Fruit fly (Drosophila melanogaster) whole organism, embryonic: ENCODE data around the gene CG32032.

Experiments used
- Adf1 ChIP-seq: fragments of 200-800 bp; sonication (Bioruptor generic); IDR thresholded peaks from 2 replicates; pipeline ENCODE4 v1.3.6; 2022; ENCODE audit warnings: missing biosample characterization, missing genetic modification characterization
- Bgb ChIP-seq: fragments of 200-800 bp; sonication (Bioruptor generic); IDR thresholded peaks from 2 replicates; pipeline ENCODE4 v1.3.6; 2022; ENCODE audit warnings: missing biosample characterization, missing genetic modification characterization; ENCODE audit not compliant: partially characterized antibody
- CG10543 ChIP-seq: fragments of 200-800 bp; sonication (Bioruptor generic); optimal IDR thresholded peaks from 3 replicates; lab custom pipeline; 2017; ENCODE audit warnings: missing biosample characterization, mild to moderate bottlenecking, missing genetic modification characterization, moderate library complexity
- CG11504 ChIP-seq: fragments of 200-800 bp; sonication (Bioruptor generic); optimal IDR thresholded peaks from 3 replicates; lab custom pipeline; 2019; ENCODE audit warnings: missing biosample characterization, mild to moderate bottlenecking, missing genetic modification characterization, moderate library complexity
- CG11695 ChIP-seq: fragments of 200-800 bp; sonication (Bioruptor generic); IDR thresholded peaks from 3 replicates; pipeline ENCODE4 v1.3.6; 2022; ENCODE audit warnings: missing biosample characterization, missing genetic modification characterization
- CG13894 ChIP-seq: fragments of 200-800 bp; sonication (Bioruptor generic); optimal IDR thresholded peaks from 3 replicates; lab custom pipeline; 2018; ENCODE audit warnings: missing biosample characterization, mild to moderate bottlenecking, missing genetic modification characterization, moderate library complexity
- CG16813 ChIP-seq: fragments of 200-800 bp; sonication (Bioruptor generic); IDR thresholded peaks from 3 replicates; pipeline ENCODE4 v1.3.6; 2022; ENCODE audit warnings: missing biosample characterization, missing genetic modification characterization; ENCODE audit not compliant: partially characterized antibody
- CG17186 ChIP-seq: fragments of 200-800 bp; sonication (Bioruptor generic); optimal IDR thresholded peaks from 3 replicates; lab custom pipeline; 2017; ENCODE audit warnings: missing biosample characterization, missing genetic modification reagents, missing genetic modification characterization
- CG32767 ChIP-seq: fragments of 200-800 bp; sonication (Bioruptor generic); IDR thresholded peaks from 2 replicates; pipeline ENCODE4 v1.3.6; 2022; ENCODE audit warnings: missing biosample characterization, missing genetic modification characterization
- CG4328 ChIP-seq: fragments of 200-800 bp; sonication (Bioruptor generic); optimal IDR thresholded peaks from 3 replicates; lab custom pipeline; 2017; ENCODE audit warnings: missing biosample characterization, missing genetic modification reagents, missing genetic modification characterization
- CG4360 ChIP-seq: fragments of 200-800 bp; sonication (Bioruptor generic); IDR thresholded peaks from 2 replicates; pipeline ENCODE4 v1.3.6; 2022; ENCODE audit warnings: missing biosample characterization, missing genetic modification characterization
- CG4617 ChIP-seq: fragments of 200-800 bp; sonication (Bioruptor generic); optimal IDR thresholded peaks from 3 replicates; lab custom pipeline; 2016; ENCODE audit warnings: missing biosample characterization, missing genetic modification characterization, borderline replicate concordance
- CG5953 ChIP-seq: fragments of 200-800 bp; sonication (Bioruptor generic); IDR thresholded peaks from 2 replicates; pipeline ENCODE4 v1.3.6; 2022; ENCODE audit warnings: missing biosample characterization, missing genetic modification characterization
- CG7357 ChIP-seq: fragments of 200-800 bp; sonication (Bioruptor generic); IDR thresholded peaks from 3 replicates; pipeline ENCODE4 v1.3.6; 2022; ENCODE audit warnings: missing biosample characterization, missing genetic modification characterization
- D ChIP-seq, 2 experiments: fragments of 200-800 bp in 1 of 2; fragments of >200 bp in 1 of 2; sonication (Bioruptor generic) in 1 of 2; optimal IDR thresholded peaks; 2 replicates in 1 of 2; 3 replicates in 1 of 2; lab custom pipeline; 2017; ENCODE audit warnings: mild to moderate bottlenecking in 1 of 2, missing biosample characterization in 1 of 2, missing genetic modification characterization in 1 of 2, missing genetic modification reagents in 1 of 2
- Deaf1 ChIP-seq: fragments of 200-800 bp; optimal IDR thresholded peaks from 3 replicates; lab custom pipeline; 2019; ENCODE audit warnings: missing biosample characterization, mild to moderate bottlenecking, missing genetic modification characterization, moderate library complexity
- Dfd ChIP-seq, 2 experiments: fragments of >200 bp; optimal IDR thresholded peaks; 2 replicates each; lab custom pipeline; 2017; ENCODE audit warnings: missing biosample characterization in 2 of 2, missing genetic modification characterization in 2 of 2
- Dref ChIP-seq: fragments of 200-800 bp; sonication (Bioruptor generic); IDR thresholded peaks from 2 replicates; pipeline ENCODE4 v1.3.6; 2022; ENCODE audit warnings: missing biosample characterization, missing genetic modification characterization
- Drgx ChIP-seq: fragments of 200-800 bp; sonication (Bioruptor generic); IDR thresholded peaks from 2 replicates; pipeline ENCODE4 v1.3.6; 2022; ENCODE audit warnings: missing biosample characterization, missing genetic modification characterization
- Eip74EF ChIP-seq, 2 experiments: fragments of 200-800 bp in 1 of 2; fragments of >200 bp in 1 of 2; sonication (Bioruptor generic) in 1 of 2; optimal IDR thresholded peaks; 2 replicates each; lab custom pipeline; 2017 to 2019; ENCODE audit warnings: missing biosample characterization in 2 of 2, missing genetic modification characterization in 2 of 2, mild to moderate bottlenecking in 1 of 2, moderate library complexity in 1 of 2
- Ets65A ChIP-seq: fragments of 200-800 bp; sonication (Bioruptor generic); peaks from one replicate; lab custom pipeline; 2016; ENCODE audit warnings: missing biosample characterization, missing genetic modification characterization
- Hey ChIP-seq: fragments of 200-800 bp; sonication (Bioruptor generic); optimal IDR thresholded peaks from 3 replicates; lab custom pipeline; 2018; ENCODE audit warnings: missing biosample characterization, mild to moderate bottlenecking, missing genetic modification characterization
- HmgZ ChIP-seq: fragments of 200-800 bp; sonication (Bioruptor generic); optimal IDR thresholded peaks from 2 replicates; lab custom pipeline; 2018; ENCODE audit warnings: missing biosample characterization, mild to moderate bottlenecking, missing genetic modification characterization
- MBD-R2 ChIP-seq: fragments of 200-800 bp; sonication (Bioruptor generic); IDR thresholded peaks from 2 replicates; pipeline ENCODE4 v1.3.6; 2022; ENCODE audit warnings: missing biosample characterization, missing genetic modification characterization
- Med ChIP-seq: fragments of 200-800 bp; sonication (Bioruptor generic); peaks from one replicate; lab custom pipeline; 2016; ENCODE audit warnings: missing biosample characterization, missing genetic modification characterization, mild to moderate bottlenecking, inconsistent platforms, moderate library complexity
- Pdp1 ChIP-seq, 2 experiments: fragments of 200-800 bp; sonication (Bioruptor generic); optimal IDR thresholded peaks; 3 replicates each; lab custom pipeline; 2016; ENCODE audit warnings: missing biosample characterization in 2 of 2, missing genetic modification characterization in 2 of 2, mild to moderate bottlenecking in 1 of 2, moderate library complexity in 1 of 2
- Rfx ChIP-seq: fragments of 200-800 bp; sonication (Bioruptor generic); IDR thresholded peaks from 2 replicates; pipeline ENCODE4 v1.3.6; 2022; ENCODE audit warnings: missing biosample characterization, missing genetic modification characterization
- Xrp1 ChIP-seq: fragments of 200-800 bp; sonication (Bioruptor generic); IDR thresholded peaks from 2 replicates; pipeline ENCODE4 v1.3.6; 2022; ENCODE audit warnings: missing biosample characterization, missing genetic modification characterization
- abd-A ChIP-seq: fragments of 200-800 bp; sonication (Bioruptor generic); optimal IDR thresholded peaks from 3 replicates; lab custom pipeline; 2019; ENCODE audit warnings: missing biosample characterization, mild to moderate bottlenecking, missing genetic modification characterization, moderate library complexity
- crol ChIP-seq: fragments of 200-800 bp; sonication (Bioruptor generic); IDR thresholded peaks from 2 replicates; pipeline ENCODE4 v1.3.6; 2022; ENCODE audit warnings: missing biosample characterization, missing genetic modification characterization
- da ChIP-seq: fragments of 200-800 bp; sonication (Bioruptor generic); optimal IDR thresholded peaks from 2 replicates; lab custom pipeline; 2016; ENCODE audit warnings: missing biosample characterization, missing genetic modification characterization
- dati ChIP-seq: fragments of 200-800 bp; sonication (Bioruptor generic); IDR thresholded peaks from 2 replicates; pipeline ENCODE4 v1.3.6; 2022; ENCODE audit warnings: missing biosample characterization, missing genetic modification characterization
- ewg ChIP-seq: fragments of 200-800 bp; sonication (Bioruptor generic); optimal IDR thresholded peaks from 3 replicates; lab custom pipeline; 2017; ENCODE audit warnings: mild to moderate bottlenecking, missing biosample characterization, missing genetic modification reagents, missing genetic modification characterization
- ftz-f1 ChIP-seq: fragments of 200-800 bp; sonication (Bioruptor generic); optimal IDR thresholded peaks from 2 replicates; lab custom pipeline; 2016; ENCODE audit warnings: missing biosample characterization, missing genetic modification characterization
- gsb ChIP-seq: fragments of 200-800 bp; sonication (Bioruptor generic); IDR thresholded peaks from 2 replicates; pipeline ENCODE4 v1.3.6; 2022; ENCODE audit warnings: missing biosample characterization, missing genetic modification characterization
- gsb-n ChIP-seq: fragments of 200-800 bp; sonication (Bioruptor generic); optimal IDR thresholded peaks from 3 replicates; lab custom pipeline; 2018; ENCODE audit warnings: missing biosample characterization, mild to moderate bottlenecking, missing genetic modification characterization
- lab ChIP-seq: fragments of 200-800 bp; sonication (Bioruptor generic); optimal IDR thresholded peaks from 3 replicates; lab custom pipeline; 2017; ENCODE audit warnings: missing biosample characterization, missing genetic modification characterization, mild to moderate bottlenecking, moderate library complexity, missing genetic modification reagents
- nerfin-1 ChIP-seq: fragments of 200-800 bp; sonication (Bioruptor generic); optimal IDR thresholded peaks from 3 replicates; lab custom pipeline; 2019; ENCODE audit warnings: missing biosample characterization, mild to moderate bottlenecking, missing genetic modification characterization, moderate library complexity
- pros ChIP-seq: fragments of 200-800 bp; sonication (Bioruptor generic); optimal IDR thresholded peaks from 3 replicates; lab custom pipeline; 2019; ENCODE audit warnings: missing biosample characterization, mild to moderate bottlenecking, missing genetic modification characterization, moderate library complexity
- rib ChIP-seq: fragments of 200-800 bp; sonication (Bioruptor generic); IDR thresholded peaks from 2 replicates; pipeline ENCODE4 v1.3.6; 2022; ENCODE audit warnings: missing biosample characterization, missing genetic modification characterization
- scrt ChIP-seq: fragments of 200-800 bp; sonication (Bioruptor generic); optimal IDR thresholded peaks from 2 replicates; lab custom pipeline; 2018; ENCODE audit warnings: missing biosample characterization, mild to moderate bottlenecking, missing genetic modification characterization, moderate library complexity
- sens ChIP-seq: fragments of 200-800 bp; sonication (Bioruptor generic); peaks from one replicate; lab custom pipeline; 2016; ENCODE audit warnings: missing biosample characterization, missing genetic modification characterization
- seq ChIP-seq: fragments of 200-800 bp; sonication (Bioruptor generic); IDR thresholded peaks from 2 replicates; pipeline ENCODE4 v1.3.6; 2022; ENCODE audit warnings: missing biosample characterization, missing genetic modification characterization
- shn ChIP-seq: fragments of 200-800 bp; sonication (Bioruptor generic); optimal IDR thresholded peaks from 3 replicates; lab custom pipeline; 2016; ENCODE audit warnings: missing biosample characterization, missing genetic modification characterization
- tio ChIP-seq: fragments of 200-800 bp; sonication (Bioruptor generic); optimal IDR thresholded peaks from 2 replicates; lab custom pipeline; 2017; ENCODE audit warnings: missing biosample characterization, missing genetic modification characterization, inconsistent platforms
- tll ChIP-seq, 2 experiments: fragments of 200-800 bp in 1 of 2; fragments of >200 bp in 1 of 2; sonication (Bioruptor generic) in 1 of 2; optimal IDR thresholded peaks; 2 replicates each; lab custom pipeline; 2017 to 2019; ENCODE audit warnings: missing biosample characterization in 2 of 2, missing genetic modification characterization in 2 of 2, mild to moderate bottlenecking in 1 of 2, moderate library complexity in 1 of 2
- tx ChIP-seq: fragments of 200-800 bp; sonication (Bioruptor generic); optimal IDR thresholded peaks from 2 replicates; lab custom pipeline; 2016; ENCODE audit warnings: missing biosample characterization, missing genetic modification characterization
- z ChIP-seq: fragments of 200-800 bp; sonication (Bioruptor generic); IDR thresholded peaks from 3 replicates; pipeline ENCODE4 v1.3.6; 2022; ENCODE audit warnings: missing biosample characterization, missing genetic modification characterization

The CG32032 gene

DNA sequence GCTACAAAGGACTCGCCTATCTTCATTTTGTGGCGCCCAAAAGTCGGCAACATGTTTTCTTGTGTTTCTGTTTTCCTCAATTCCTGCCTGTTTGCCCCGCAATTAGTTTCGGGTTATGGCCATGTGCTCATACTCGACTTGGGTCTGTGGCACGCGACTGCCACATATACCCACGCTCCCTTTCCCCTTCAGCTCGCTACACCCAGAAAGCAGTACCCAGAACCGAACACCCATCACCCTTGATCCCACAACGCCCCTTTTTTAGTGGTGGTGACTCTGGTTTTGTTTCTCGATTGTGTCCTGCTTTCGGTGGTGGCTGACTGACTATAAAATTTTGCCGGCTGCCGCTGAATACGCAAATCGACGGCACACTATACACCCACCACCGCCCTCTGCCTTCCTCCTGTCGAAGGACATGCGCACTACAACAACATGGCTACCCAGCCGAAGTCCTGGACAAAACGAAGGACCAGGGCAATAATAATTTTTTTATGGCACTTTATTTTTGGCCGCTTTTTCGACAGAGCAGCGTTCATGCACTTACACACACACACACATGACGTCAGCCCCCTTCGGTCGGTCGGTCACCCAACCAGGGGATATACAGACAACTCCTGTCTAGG lies 42.3 kb upstream of the CG32032 start:
- peak; percentile 73 for TF ChIP-seq Med (GFP tag; lab: Kevin White, UChicago)
- no peak for TF ChIP-seq CG4328 (GFP tag; lab: Kevin White, UChicago)
- TF ChIP-seq CG11504 (tag; lab: Kevin White, UChicago) = peak; percentile 50
- no peak for TF ChIP-seq CG5953
- no peak for TF ChIP-seq tll (GFP tag; optimal IDR thresholded peaks at IDR 0.05; lab: Kevin White, UChicago)
- peak; percentile 7; the same call in 1 of the 2 replicates for TF ChIP-seq Adf1 (GFP tag; lab: Robert Waterston, UW)
- peak; percentile 80 for TF ChIP-seq pros
- TF ChIP-seq crol (GFP tag; lab: Robert Waterston, UW) = peak; percentile 69; the same call in 1 of the 2 replicates
- no peak for TF ChIP-seq CG17186 (GFP tag; lab: Kevin White, UChicago)
- TF ChIP-seq CG4360 (GFP tag; lab: Robert Waterston, UW) = 0 out of 2 replicates have a peak, but pooled peaks have one; percentile 17
- peak; percentile 43; the same call in 1 of the 2 replicates for TF ChIP-seq seq
- TF ChIP-seq scrt (GFP tag; lab: Kevin White, UChicago) = peak; percentile 20
- no peak for TF ChIP-seq Drgx (GFP tag; lab: Robert Waterston, UW)
- TF ChIP-seq CG32767 (GFP tag; lab: Robert Waterston, UW) = 0 out of 2 replicates have a peak, but pooled peaks have one; percentile 17
- peak; percentile 25; the same call in 1 of the 2 replicates for TF ChIP-seq Dref (GFP tag; lab: Robert Waterston, UW)
- TF ChIP-seq nerfin-1 (tag; lab: Kevin White, UChicago) = peak; percentile 0
- peak; percentile 62 for TF ChIP-seq gsb-n (tag; lab: Kevin White, UChicago)
- no peak for TF ChIP-seq Rfx (GFP tag; lab: Robert Waterston, UW)
- TF ChIP-seq CG4617 (GFP tag; lab: Kevin White, UChicago) = no peak
- peak; percentile 65 for TF ChIP-seq sens (GFP tag; lab: Kevin White, UChicago)
- TF ChIP-seq Pdp1 (GFP tag; optimal IDR thresholded peaks at IDR 0.05; lab: Kevin White, UChicago) = no peak
- TF ChIP-seq HmgZ = no peak
- TF ChIP-seq Deaf1 = peak; percentile 85
- TF ChIP-seq MBD-R2 (GFP tag; lab: Robert Waterston, UW) = 0 out of 2 replicates have a peak, but pooled peaks have one; percentile 10
- TF ChIP-seq ftz-f1 (GFP tag; lab: Kevin White, UChicago) = no peak
- no peak for TF ChIP-seq tx (GFP tag; lab: Kevin White, UChicago)
- peak; percentile 83 for TF ChIP-seq ewg
- TF ChIP-seq Hey = peak; percentile 88
- peak; percentile 19 for TF ChIP-seq CG13894 (tag; lab: Kevin White, UChicago)
- peak; percentile 92 for TF ChIP-seq abd-A (tag; lab: Kevin White, UChicago)
- TF ChIP-seq z (GFP tag; lab: Robert Waterston, UW) = 0 out of 3 replicates have a peak, but pooled peaks have one; percentile 44
- no peak for TF ChIP-seq tio (GFP tag; lab: Kevin White, UChicago)
- no peak for TF ChIP-seq shn (GFP tag; lab: Kevin White, UChicago)
- 0 out of 2 replicates have a peak, but pooled peaks have one; percentile 16 for TF ChIP-seq rib (GFP tag; lab: Robert Waterston, UW)
- peak; percentile 23 for TF ChIP-seq CG10543 (GFP tag; lab: Kevin White, UChicago)

DNA sequence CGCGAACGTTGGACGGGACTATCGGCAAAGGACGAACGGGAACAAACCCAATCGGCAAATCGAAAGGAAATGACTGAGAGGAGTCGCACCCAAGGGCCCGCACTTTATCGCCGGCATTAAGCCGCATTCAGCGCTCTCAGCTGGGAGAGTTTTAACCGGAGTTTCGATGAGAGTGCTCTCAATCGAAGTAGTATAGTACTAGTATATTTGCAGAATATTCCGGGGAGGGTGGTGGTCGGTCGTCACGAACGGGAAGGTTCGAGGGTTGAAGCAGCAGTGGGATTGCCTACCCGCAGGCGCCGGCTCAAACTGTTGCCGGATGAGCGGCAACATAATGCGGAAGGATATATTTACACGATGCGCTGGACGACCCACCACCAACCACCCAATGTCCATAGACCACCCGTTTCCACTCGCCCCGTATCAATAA lies 41.0 kb upstream of the CG32032 start:
- TF ChIP-seq Eip74EF (GFP tag; optimal IDR thresholded peaks at IDR 0.05; lab: Kevin White, UChicago) (no peak), dati (GFP tag; lab: Robert Waterston, UW) (no peak), D (optimal IDR thresholded peaks at IDR 0.05; lab: Kevin White, UChicago) (no peak), D (GFP tag; optimal IDR thresholded peaks at IDR 0.05; lab: Kevin White, UChicago) (no peak), CG7357 (GFP tag; lab: Robert Waterston, UW) (no peak), lab (peak; percentile 16), Dfd (GFP tag; optimal IDR thresholded peaks at IDR 0.05; lab: Kevin White, UChicago) (no peak), gsb (GFP tag; lab: Robert Waterston, UW) (no peak), CG11504 (tag; lab: Kevin White, UChicago) (peak; percentile 22), scrt (GFP tag; lab: Kevin White, UChicago) (peak; percentile 92), Ets65A (GFP tag; lab: Kevin White, UChicago) (no peak), CG11695 (GFP tag; lab: Robert Waterston, UW) (peak; percentile 15; the same call in 1 of the 3 replicates), abd-A (tag; lab: Kevin White, UChicago) (peak; percentile 89), Xrp1 (GFP tag; lab: Robert Waterston, UW) (no peak), da (GFP tag; lab: Kevin White, UChicago) (no peak), CG16813 (no peak), Bgb (GFP tag; lab: Robert Waterston, UW) (0 out of 2 replicates have a peak, but pooled peaks have one; percentile 22), CG10543 (GFP tag; lab: Kevin White, UChicago) (no peak)
